Worm (Caenorhabditis elegans) whole organism, mixed stage, embryonic: ENCODE data around the gene mltn-8.

Source experiments
- ceh-39 ChIP-seq: fragments of 150-350 bp; optimal IDR thresholded peaks from 2 replicates; lab custom pipeline; 2014; ENCODE audit warnings: missing biosample characterization, missing genetic modification characterization
- flh-1 ChIP-seq: fragments of 200-800 bp; sonication (Bioruptor generic); optimal IDR thresholded peaks from 2 replicates; lab custom pipeline; 2018; ENCODE audit warnings: mild to moderate bottlenecking, missing genetic modification characterization, moderate library complexity, missing compliant biosample characterization
- hlh-1 ChIP-seq: fragments of 150-350 bp; optimal IDR thresholded peaks from 2 replicates; lab custom pipeline; 2014; ENCODE audit warnings: missing biosample characterization, missing genetic modification reagents, missing genetic modification characterization
- lin-13 ChIP-seq: fragments of 150-350 bp; optimal IDR thresholded peaks from 2 replicates; lab custom pipeline; 2014; ENCODE audit warnings: missing biosample characterization, missing genetic modification characterization
- mab-5 ChIP-seq: fragments of 150-350 bp; optimal IDR thresholded peaks from 2 replicates; lab custom pipeline; 2014; ENCODE audit warnings: missing biosample characterization, missing genetic modification characterization
- mep-1 ChIP-seq: fragments of 150-350 bp; optimal IDR thresholded peaks from 2 replicates; lab custom pipeline; 2017; ENCODE audit warnings: missing biosample characterization, missing genetic modification reagents, missing genetic modification characterization, inconsistent platforms
- nhr-237 ChIP-seq: fragments of 150-350 bp; optimal IDR thresholded peaks from 2 replicates; lab custom pipeline; 2014; ENCODE audit warnings: missing biosample characterization, missing genetic modification characterization
- nhr-28 ChIP-seq: fragments of 150-350 bp; optimal IDR thresholded peaks from 2 replicates; lab custom pipeline; 2014; ENCODE audit warnings: missing biosample characterization, missing genetic modification characterization
- nhr-76 ChIP-seq: sonication (generic microtip); optimal IDR thresholded peaks from 2 replicates; lab custom pipeline; 2017; ENCODE audit warnings: missing biosample characterization, missing genetic modification characterization
- pha-4 ChIP-seq: fragments of 150-350 bp; optimal IDR thresholded peaks from 2 replicates; lab custom pipeline; 2018; ENCODE audit warnings: missing biosample characterization, missing genetic modification reagents, missing genetic modification characterization
- snpc-4 ChIP-seq: fragments of 150-350 bp; optimal IDR thresholded peaks from 2 replicates; lab custom pipeline; 2014; ENCODE audit warnings: missing biosample characterization, missing genetic modification characterization
- unc-39 ChIP-seq: fragments of 150-350 bp; optimal IDR thresholded peaks from 2 replicates; lab custom pipeline; 2014; ENCODE audit warnings: missing biosample characterization, missing genetic modification characterization
- unc-62 ChIP-seq: fragments of 150-350 bp; optimal IDR thresholded peaks from 2 replicates; lab custom pipeline; 2014; ENCODE audit warnings: missing biosample characterization, missing genetic modification reagents, missing genetic modification characterization
- ztf-11 ChIP-seq: fragments of 150-350 bp; optimal IDR thresholded peaks from 2 replicates; lab custom pipeline; 2014; ENCODE audit warnings: missing biosample characterization, missing genetic modification characterization

ce11 chrV:381227-381950, 1.3 kb upstream of the mltn-8 start, which contains the start of gene ZK6.8:
- TF ChIP-seq mep-1 (tag; lab: Kevin White, UChicago) (no peak), unc-62 (GFP tag; lab: Kevin White, UChicago) (no peak), ceh-39 (tag; lab: Kevin White, UChicago) (no peak), flh-1 (GFP tag; lab: Kevin White, UChicago) (no peak), nhr-76 (tag; lab: Kevin White, UChicago) (no peak), unc-39 (tag; lab: Kevin White, UChicago) (no peak), nhr-28 (tag; lab: Kevin White, UChicago) (no peak), snpc-4 (tag; lab: Kevin White, UChicago) (no peak), hlh-1 (tag; lab: Kevin White, UChicago) (no peak), ztf-11 (no peak), pha-4 (no peak), mab-5 (tag; lab: Kevin White, UChicago) (no peak), nhr-237 (tag; lab: Kevin White, UChicago) (no peak), lin-13 (no peak)
